Fruit fly (Drosophila melanogaster): ENCODE data around the gene CG33285.
A peak's percentile ranks its signal among the peaks of the same experiment; 100 is the strongest.

The CG33285 gene

dm6 chr3L:21056792-21057567, 31.8 kb downstream of the CG33285 start (continued):
- no peak for TF ChIP-seq danr (GFP tag; IDR thresholded peaks at IDR 0.05)
- TF ChIP-seq CoRest (tag; optimal IDR thresholded peaks at IDR 0.05): peak; percentile 55
- TF ChIP-seq CG5180 (GFP tag; optimal IDR thresholded peaks at IDR 0.05): no peak
- no peak for TF ChIP-seq BEAF-32 (GFP tag; optimal IDR thresholded peaks at IDR 0.05)
- 0 out of 3 replicates have a peak, but pooled peaks have one; percentile 31 for TF ChIP-seq CG34422 (GFP tag; IDR thresholded peaks at IDR 0.05)
- no peak for TF ChIP-seq CG6272 (GFP tag; IDR thresholded peaks at IDR 0.05)
- no peak for TF ChIP-seq Doc2 (GFP tag; IDR thresholded peaks at IDR 0.05)
- TF ChIP-seq CG15269 (tag; optimal IDR thresholded peaks at IDR 0.05): peak; percentile 7
- TF ChIP-seq rib (GFP tag; IDR thresholded peaks at IDR 0.05): no peak
- TF ChIP-seq tin (GFP tag; optimal IDR thresholded peaks at IDR 0.05): peak; percentile 10
- peak; percentile 28 for TF ChIP-seq lilli (GFP tag; optimal IDR thresholded peaks at IDR 0.05)
- no peak for TF ChIP-seq CG7963 (GFP tag; IDR thresholded peaks at IDR 0.05; ENCODE audit: partially characterized antibody)
- TF ChIP-seq CG8290 (GFP tag; optimal IDR thresholded peaks at IDR 0.05): no peak
- TF ChIP-seq CG8290 (tag; optimal IDR thresholded peaks at IDR 0.05): no peak
- peak; percentile 3 for TF ChIP-seq zfh2 (GFP tag; optimal IDR thresholded peaks at IDR 0.05)
- TF ChIP-seq CG8388 (GFP tag; optimal IDR thresholded peaks at IDR 0.05): peak; percentile 3
- TF ChIP-seq Opbp (GFP tag; IDR thresholded peaks at IDR 0.05; ENCODE audit: partially characterized antibody): no peak
- TF ChIP-seq CG17186 (GFP tag; optimal IDR thresholded peaks at IDR 0.05): no peak
- TF ChIP-seq sens (GFP tag): peak; percentile 76
- no peak for TF ChIP-seq Hr78 (GFP tag; optimal IDR thresholded peaks at IDR 0.05)
- TF ChIP-seq Deaf1 (tag; optimal IDR thresholded peaks at IDR 0.05): peak; percentile 11
- TF ChIP-seq Hr3 (GFP tag; optimal IDR thresholded peaks at IDR 0.05): peak; percentile 4
- TF ChIP-seq so (GFP tag; IDR thresholded peaks at IDR 0.05): no peak
- TF ChIP-seq cas (GFP tag; IDR thresholded peaks at IDR 0.05): no peak
- 0 out of 3 replicates have a peak, but pooled peaks have one; percentile 4 for TF ChIP-seq Mrtf (GFP tag; IDR thresholded peaks at IDR 0.05)
- TF ChIP-seq lmd (GFP tag; IDR thresholded peaks at IDR 0.05): peak; percentile 10; the same call in 1 of the 2 replicates
- no peak for TF ChIP-seq h (optimal IDR thresholded peaks at IDR 0.05)
- TF ChIP-seq zen (tag; optimal IDR thresholded peaks at IDR 0.05): peak; percentile 45
- no peak for TF ChIP-seq ap (GFP tag; IDR thresholded peaks at IDR 0.05)
- TF ChIP-seq Ptx1 (GFP tag; IDR thresholded peaks at IDR 0.05): peak; percentile 16; the same call in 1 of the 2 replicates
- TF ChIP-seq Adf1 (GFP tag; IDR thresholded peaks at IDR 0.05): peak; percentile 29; the same call in 1 of the 2 replicates
- TF ChIP-seq her (GFP tag; optimal IDR thresholded peaks at IDR 0.05): no peak
- TF ChIP-seq CG11695 (GFP tag; IDR thresholded peaks at IDR 0.05): no peak
- peak; percentile 39 for TF ChIP-seq mam (GFP tag; optimal IDR thresholded peaks at IDR 0.05)
- peak in 1 of 2 experiments; percentile 7 for TF ChIP-seq Pdp1 (GFP tag; optimal IDR thresholded peaks at IDR 0.05)
- peak; percentile 9 for TF ChIP-seq Meics (GFP tag; optimal IDR thresholded peaks at IDR 0.05)
- TF ChIP-seq az2 (GFP tag; optimal IDR thresholded peaks at IDR 0.05): peak; percentile 30
- no peak for TF ChIP-seq CG13775 (GFP tag; optimal IDR thresholded peaks at IDR 0.05)
- TF ChIP-seq CG4424 (GFP tag; optimal IDR thresholded peaks at IDR 0.05): peak; percentile 55
- TF ChIP-seq row (GFP tag; IDR thresholded peaks at IDR 0.05): peak; percentile 60; the same call in 2 of the 3 replicates
- TF ChIP-seq Xbp1 (GFP tag; optimal IDR thresholded peaks at IDR 0.05): peak; percentile 29
- peak; percentile 47 for TF ChIP-seq CG9932 (GFP tag; IDR thresholded peaks at IDR 0.05)
- no peak for TF ChIP-seq CG31224 (GFP tag; IDR thresholded peaks at IDR 0.05)
- TF ChIP-seq Hey (tag; optimal IDR thresholded peaks at IDR 0.05): no peak
- no peak for TF ChIP-seq CG7271 (tag; optimal IDR thresholded peaks at IDR 0.05)
- 0 out of 3 replicates have a peak, but pooled peaks have one; percentile 25 for TF ChIP-seq Optix (GFP tag; IDR thresholded peaks at IDR 0.05)
- peak; percentile 15; the same call in 1 of the 2 replicates for TF ChIP-seq CG10366 (GFP tag; IDR thresholded peaks at IDR 0.05)
- no peak for TF ChIP-seq CG6813 (GFP tag; optimal IDR thresholded peaks at IDR 0.05)
- TF ChIP-seq CG4617 (GFP tag; optimal IDR thresholded peaks at IDR 0.05; ENCODE audit: borderline replicate concordance): no peak
- TF ChIP-seq chinmo (GFP tag; IDR thresholded peaks at IDR 0.05; ENCODE audit: partially characterized antibody): peak; percentile 91; the same call in 3 of the 4 replicates

Data from whole organism, embryonic.